Worm (Caenorhabditis elegans): ENCODE results near the gene twk-28.

ce11 chrX:4266178-4266931, 12.8 kb downstream of the twk-28 start:
- peak; percentile 26 for TF ChIP-seq nhr-28 (tag; optimal IDR thresholded peaks at IDR 0.05)
- TF ChIP-seq madf-9 (GFP tag; conservative IDR thresholded peaks at IDR 0.05): no peak
- TF ChIP-seq nhr-77 (tag; optimal IDR thresholded peaks at IDR 0.05): no peak
- no peak for TF ChIP-seq ztf-11 (tag; optimal IDR thresholded peaks at IDR 0.05)
- TF ChIP-seq pha-4 (GFP tag; IDR thresholded peaks at IDR 0.05): no peak
- no peak for TF ChIP-seq pha-4 (tag; optimal IDR thresholded peaks at IDR 0.05)
- no peak for TF ChIP-seq F26F4.8 (GFP tag; conservative IDR thresholded peaks at IDR 0.05)
- no peak for TF ChIP-seq F10B5.3 (tag; optimal IDR thresholded peaks at IDR 0.05)
